Worm (Caenorhabditis elegans) whole organism, L2 larva: ENCODE results near the gene ntl-2.

Experiments
- C34F6.9 ChIP-seq: fragments of 150-350 bp; optimal IDR thresholded peaks from 2 replicates; lab custom pipeline; 2014; ENCODE audit warnings: missing biosample characterization, missing genetic modification characterization
- R02D3.7 ChIP-seq: fragments of 150-350 bp; optimal IDR thresholded peaks from 2 replicates; lab custom pipeline; 2014; ENCODE audit warnings: missing biosample characterization, missing genetic modification characterization
- gmeb-1 ChIP-seq: fragments of 150-350 bp; optimal IDR thresholded peaks from 2 replicates; lab custom pipeline; 2014; ENCODE audit warnings: missing biosample characterization, missing genetic modification characterization
- lsy-2 ChIP-seq, 2 experiments: fragments of 150-350 bp in 1 of 2; sonication (generic microtip) in 1 of 2; optimal IDR thresholded peaks; 2 replicates each; lab custom pipeline; 2014 to 2017; ENCODE audit warnings: missing biosample characterization in 2 of 2, missing genetic modification characterization in 2 of 2
- nhr-10 ChIP-seq: sonication (generic microtip); optimal IDR thresholded peaks from 2 replicates; lab custom pipeline; 2017; ENCODE audit warnings: missing biosample characterization, missing genetic modification characterization
- nhr-21 ChIP-seq: fragments of 150-350 bp; optimal IDR thresholded peaks from 2 replicates; lab custom pipeline; 2014; ENCODE audit warnings: missing biosample characterization, missing genetic modification characterization
- nhr-237 ChIP-seq: fragments of 150-350 bp; optimal IDR thresholded peaks from 2 replicates; lab custom pipeline; 2014; ENCODE audit warnings: missing biosample characterization, missing genetic modification characterization
- sma-3 ChIP-seq: sonication (generic microtip); optimal IDR thresholded peaks from 2 replicates; lab custom pipeline; 2016; ENCODE audit warnings: missing genetic modification reagents, missing genetic modification characterization, missing compliant biosample characterization
- unc-55 ChIP-seq: fragments of 150-350 bp; sonication (generic microtip); optimal IDR thresholded peaks from 3 replicates; lab custom pipeline; 2014; ENCODE audit warnings: missing biosample characterization, missing genetic modification reagents, missing genetic modification characterization

ntl-2 gene

ce11 chrII:4322871-4323270 is 53.4 kb downstream of the ntl-2 start, which contains the start of gene H20J04.6:
Gene H20J04.6, plus strand, starts transcription at chrII:4323256.
- TF ChIP-seq unc-55 (GFP tag; lab: Kevin White, UChicago) (peak; percentile 33), C34F6.9 (peak; percentile 31), R02D3.7 (peak; percentile 18), nhr-10 (no peak), lsy-2 (tag; optimal IDR thresholded peaks at IDR 0.05; lab: Kevin White, UChicago) (peak in 1 of 2 experiments; percentile 27), gmeb-1 (tag; lab: Kevin White, UChicago) (peak; percentile 20), sma-3 (GFP tag; lab: Kevin White, UChicago) (peak; percentile 2), nhr-237 (tag; lab: Kevin White, UChicago) (no peak), nhr-21 (tag; lab: Kevin White, UChicago) (no peak)
